Fruit fly (Drosophila melanogaster) whole organism, embryonic: ENCODE data around the gene CheA75a.

Source experiments
- Atf6 ChIP-seq: fragments of 200-800 bp; sonication (Bioruptor generic); IDR thresholded peaks from 2 replicates; pipeline ENCODE4 v1.3.6; 2022; ENCODE audit warnings: missing biosample characterization, missing genetic modification characterization
- Blimp-1 ChIP-seq: fragments of 200-800 bp; sonication (Bioruptor generic); optimal IDR thresholded peaks from 3 replicates; lab custom pipeline; 2018; ENCODE audit warnings: missing biosample characterization, missing genetic modification characterization, mild to moderate bottlenecking, moderate library complexity, missing genetic modification reagents
- BtbVII ChIP-seq: fragments of 200-800 bp; sonication (Bioruptor generic); optimal IDR thresholded peaks from 3 replicates; lab custom pipeline; 2017; ENCODE audit warnings: missing biosample characterization, mild to moderate bottlenecking, missing genetic modification characterization
- CG10321 ChIP-seq: fragments of 200-800 bp; sonication (Bioruptor generic); IDR thresholded peaks from 2 replicates; pipeline ENCODE4 v1.3.6; 2022; ENCODE audit warnings: missing biosample characterization, missing genetic modification characterization
- CG10366 ChIP-seq: fragments of 200-800 bp; sonication (Bioruptor generic); IDR thresholded peaks from 2 replicates; pipeline ENCODE4 v1.3.6; 2022; ENCODE audit warnings: missing biosample characterization, missing genetic modification characterization
- CG10959 ChIP-seq: fragments of 200-800 bp; sonication (Bioruptor generic); IDR thresholded peaks from 2 replicates; pipeline ENCODE4 v1.3.6; 2022; ENCODE audit warnings: missing biosample characterization, missing genetic modification characterization
- CG10979 ChIP-seq: fragments of 200-800 bp; sonication (Bioruptor generic); optimal IDR thresholded peaks from 2 replicates; lab custom pipeline; 2018; ENCODE audit warnings: missing biosample characterization, mild to moderate bottlenecking, missing genetic modification characterization, moderate library complexity
- CG11398 ChIP-seq: fragments of 200-800 bp; sonication (Bioruptor generic); optimal IDR thresholded peaks from 2 replicates; lab custom pipeline; 2016; ENCODE audit warnings: missing biosample characterization, missing genetic modification characterization
- CG12299 ChIP-seq: fragments of 200-800 bp; sonication (Bioruptor generic); optimal IDR thresholded peaks from 2 replicates; lab custom pipeline; 2018; ENCODE audit warnings: missing biosample characterization, mild to moderate bottlenecking, missing genetic modification characterization
- CG13287 ChIP-seq: fragments of 200-800 bp; sonication (Bioruptor generic); IDR thresholded peaks from 2 replicates; pipeline ENCODE4 v1.3.6; 2022; ENCODE audit warnings: missing biosample characterization, missing genetic modification characterization; ENCODE audit not compliant: partially characterized antibody
- CG13894 ChIP-seq: fragments of 200-800 bp; sonication (Bioruptor generic); optimal IDR thresholded peaks from 3 replicates; lab custom pipeline; 2018; ENCODE audit warnings: missing biosample characterization, mild to moderate bottlenecking, missing genetic modification characterization, moderate library complexity
- CG15269 ChIP-seq: fragments of 200-800 bp; sonication (Bioruptor generic); optimal IDR thresholded peaks from 2 replicates; lab custom pipeline; 2018; ENCODE audit warnings: missing biosample characterization, mild to moderate bottlenecking, missing genetic modification characterization, moderate library complexity
- CG15601 ChIP-seq: fragments of 200-800 bp; sonication (Bioruptor generic); optimal IDR thresholded peaks from 3 replicates; lab custom pipeline; 2019; ENCODE audit warnings: missing biosample characterization, mild to moderate bottlenecking, missing genetic modification characterization, moderate library complexity
- CG1647 ChIP-seq: fragments of 200-800 bp; sonication (Bioruptor generic); optimal IDR thresholded peaks from 3 replicates; lab custom pipeline; 2016; ENCODE audit warnings: missing biosample characterization, missing genetic modification characterization
- CG17802 ChIP-seq: fragments of 200-800 bp; sonication (Bioruptor generic); optimal IDR thresholded peaks from 2 replicates; lab custom pipeline; 2018; ENCODE audit warnings: missing biosample characterization, mild to moderate bottlenecking, missing genetic modification characterization, moderate library complexity
- CG17829 ChIP-seq: fragments of 200-800 bp; optimal IDR thresholded peaks from 2 replicates; lab custom pipeline; 2019; ENCODE audit warnings: missing biosample characterization, mild to moderate bottlenecking, missing genetic modification characterization, moderate library complexity
- CG17912 ChIP-seq: fragments of 200-800 bp; sonication (Bioruptor generic); optimal IDR thresholded peaks from 2 replicates; lab custom pipeline; 2018; ENCODE audit warnings: missing biosample characterization, mild to moderate bottlenecking, missing genetic modification characterization
- CG18476 ChIP-seq: fragments of 200-800 bp; sonication (Bioruptor generic); optimal IDR thresholded peaks from 2 replicates; lab custom pipeline; 2016; ENCODE audit warnings: missing biosample characterization, mild to moderate bottlenecking, missing genetic modification characterization
- CG2202 ChIP-seq: fragments of 200-800 bp; sonication (Bioruptor generic); optimal IDR thresholded peaks from 2 replicates; lab custom pipeline; 2018; ENCODE audit warnings: missing biosample characterization, mild to moderate bottlenecking, missing genetic modification characterization
- CG31365 ChIP-seq: fragments of 200-800 bp; sonication (Bioruptor generic); optimal IDR thresholded peaks from 2 replicates; lab custom pipeline; 2018; ENCODE audit warnings: missing biosample characterization, mild to moderate bottlenecking, missing genetic modification characterization
- CG33213 ChIP-seq: fragments of 200-800 bp; sonication (Bioruptor generic); optimal IDR thresholded peaks from 3 replicates; lab custom pipeline; 2016; ENCODE audit warnings: missing biosample characterization, missing genetic modification characterization
- CG3407 ChIP-seq: fragments of 200-800 bp; sonication (Bioruptor generic); optimal IDR thresholded peaks from 2 replicates; lab custom pipeline; 2018; ENCODE audit warnings: missing biosample characterization, mild to moderate bottlenecking, missing genetic modification characterization
- CG4707 ChIP-seq: fragments of 200-800 bp; sonication (Bioruptor generic); optimal IDR thresholded peaks from 2 replicates; lab custom pipeline; 2018; ENCODE audit warnings: missing biosample characterization, mild to moderate bottlenecking, missing genetic modification characterization, moderate library complexity
- CG9215 ChIP-seq: fragments of 200-800 bp; sonication (Bioruptor generic); IDR thresholded peaks from 2 replicates; pipeline ENCODE4 v1.3.6; 2022; ENCODE audit warnings: missing biosample characterization, missing genetic modification characterization
- Dll ChIP-seq: fragments of 200-800 bp; sonication (Bioruptor generic); IDR thresholded peaks from 4 replicates; pipeline ENCODE4 v1.3.6; 2022; ENCODE audit warnings: missing biosample characterization, missing genetic modification characterization; ENCODE audit not compliant: partially characterized antibody
- Gug ChIP-seq: fragments of 200-800 bp; sonication (Bioruptor generic); IDR thresholded peaks from 4 replicates; pipeline ENCODE4 v1.3.6; 2022; ENCODE audit warnings: missing biosample characterization, missing genetic modification characterization
- HLH3B ChIP-seq: fragments of 200-800 bp; sonication (Bioruptor generic); IDR thresholded peaks from 2 replicates; pipeline ENCODE4 v1.3.6; 2022; ENCODE audit warnings: missing biosample characterization, missing genetic modification characterization
- Hr78 ChIP-seq, 2 experiments: fragments of 200-800 bp in 1 of 2; fragments of >200 bp in 1 of 2; sonication (Bioruptor generic) in 1 of 2; optimal IDR thresholded peaks; 2 replicates each; lab custom pipeline; 2017 to 2019; ENCODE audit warnings: missing biosample characterization in 2 of 2, missing genetic modification characterization in 2 of 2, mild to moderate bottlenecking in 1 of 2, moderate library complexity in 1 of 2
- MTF-1 ChIP-seq: fragments of 200-800 bp; sonication (Bioruptor generic); optimal IDR thresholded peaks from 2 replicates; lab custom pipeline; 2018; ENCODE audit warnings: missing biosample characterization, mild to moderate bottlenecking, missing genetic modification characterization, borderline replicate concordance
- Mes4 ChIP-seq: fragments of 200-800 bp; sonication (Bioruptor generic); optimal IDR thresholded peaks from 2 replicates; lab custom pipeline; 2016; ENCODE audit warnings: missing biosample characterization, missing genetic modification characterization
- Mrtf ChIP-seq: fragments of 200-800 bp; sonication (Bioruptor generic); IDR thresholded peaks from 3 replicates; pipeline ENCODE4 v1.3.6; 2022; ENCODE audit warnings: missing biosample characterization, missing genetic modification characterization
- Myb ChIP-seq: fragments of 200-800 bp; sonication (Bioruptor generic); optimal IDR thresholded peaks from 2 replicates; lab custom pipeline; 2016; ENCODE audit warnings: missing biosample characterization, missing genetic modification characterization
- Optix ChIP-seq: fragments of 200-800 bp; sonication (Bioruptor generic); IDR thresholded peaks from 3 replicates; pipeline ENCODE4 v1.3.6; 2022; ENCODE audit warnings: missing biosample characterization, missing genetic modification characterization
- Rfx ChIP-seq: fragments of 200-800 bp; sonication (Bioruptor generic); IDR thresholded peaks from 2 replicates; pipeline ENCODE4 v1.3.6; 2022; ENCODE audit warnings: missing biosample characterization, missing genetic modification characterization
- Sin3A ChIP-seq: fragments of >200 bp; optimal IDR thresholded peaks from 2 replicates; lab custom pipeline; 2018
- Six4 ChIP-seq: fragments of 200-800 bp; sonication (Bioruptor generic); optimal IDR thresholded peaks from 2 replicates; lab custom pipeline; 2016; ENCODE audit warnings: missing biosample characterization, missing genetic modification characterization
- Trl ChIP-seq, 3 experiments: fragments of >200 bp in 2 of 3; fragments of 200-800 bp in 1 of 3; sonication (Bioruptor generic) in 1 of 3; optimal IDR thresholded peaks; 2 replicates in 1 of 3; 3 replicates in 2 of 3; lab custom pipeline; 2016 to 2017; ENCODE audit warnings: missing biosample characterization in 1 of 3, missing genetic modification characterization in 1 of 3
- bowl ChIP-seq: fragments of 200-800 bp; sonication (Bioruptor generic); IDR thresholded peaks from 2 replicates; pipeline ENCODE4 v1.3.6; 2022; ENCODE audit warnings: missing biosample characterization, missing genetic modification characterization
- cato ChIP-seq: fragments of 200-800 bp; sonication (Bioruptor generic); optimal IDR thresholded peaks from 2 replicates; lab custom pipeline; 2016; ENCODE audit warnings: missing biosample characterization, missing genetic modification characterization, borderline replicate concordance
- ewg ChIP-seq: fragments of 200-800 bp; sonication (Bioruptor generic); optimal IDR thresholded peaks from 3 replicates; lab custom pipeline; 2017; ENCODE audit warnings: mild to moderate bottlenecking, missing biosample characterization, missing genetic modification reagents, missing genetic modification characterization
- gem ChIP-seq: fragments of 200-800 bp; sonication (Bioruptor generic); optimal IDR thresholded peaks from 2 replicates; lab custom pipeline; 2019; ENCODE audit warnings: missing biosample characterization, mild to moderate bottlenecking, missing genetic modification characterization, moderate library complexity
- grau ChIP-seq: fragments of 200-800 bp; optimal IDR thresholded peaks from 3 replicates; lab custom pipeline; 2019; ENCODE audit warnings: missing biosample characterization, mild to moderate bottlenecking, missing genetic modification characterization, moderate library complexity
- pnt ChIP-seq: fragments of 200-800 bp; sonication (Bioruptor generic); optimal IDR thresholded peaks from 3 replicates; lab custom pipeline; 2016; ENCODE audit warnings: missing biosample characterization, missing genetic modification characterization
- repo ChIP-seq: fragments of 200-800 bp; sonication (Bioruptor generic); optimal IDR thresholded peaks from 2 replicates; lab custom pipeline; 2016; ENCODE audit warnings: missing biosample characterization, missing genetic modification characterization
- row ChIP-seq: fragments of 200-800 bp; sonication (Bioruptor generic); IDR thresholded peaks from 3 replicates; pipeline ENCODE4 v1.3.6; 2022; ENCODE audit warnings: missing biosample characterization, missing genetic modification characterization
- run ChIP-seq: fragments of 200-800 bp; sonication (Bioruptor generic); optimal IDR thresholded peaks from 3 replicates; lab custom pipeline; 2018; ENCODE audit warnings: missing biosample characterization, mild to moderate bottlenecking, missing genetic modification characterization
- sisA ChIP-seq: fragments of 200-800 bp; sonication (Bioruptor generic); IDR thresholded peaks from 2 replicates; pipeline ENCODE4 v1.3.6; 2022; ENCODE audit warnings: missing biosample characterization, missing genetic modification characterization
- sr ChIP-seq: fragments of 200-800 bp; sonication (Bioruptor generic); IDR thresholded peaks from 3 replicates; pipeline ENCODE4 v1.3.6; 2022; ENCODE audit warnings: missing biosample characterization, missing genetic modification characterization
- ttk ChIP-seq: fragments of 200-800 bp; sonication (Bioruptor generic); IDR thresholded peaks from 2 replicates; pipeline ENCODE4 v2.1.2; 2022; ENCODE audit warnings: missing biosample characterization, missing genetic modification characterization
- zfh2 ChIP-seq: fragments of 200-800 bp; sonication (Bioruptor generic); optimal IDR thresholded peaks from 2 replicates; lab custom pipeline; 2016; ENCODE audit warnings: missing biosample characterization, missing genetic modification characterization

CheA75a gene

dm6 chr3L:18242096-18242495 is 9.8 kb upstream of the CheA75a start (continued):
- peak; percentile 43 for TF ChIP-seq CG11398 (GFP tag; lab: Kevin White, UChicago)
- no peak for TF ChIP-seq CG31365 (tag; lab: Kevin White, UChicago)
- peak; percentile 64 for TF ChIP-seq CG3407
- TF ChIP-seq CG15601 (tag; lab: Kevin White, UChicago): peak; percentile 68
- 0 out of 3 replicates have a peak, but pooled peaks have one; percentile 29 for TF ChIP-seq Optix (GFP tag; lab: Robert Waterston, UW)
- TF ChIP-seq cato (GFP tag; lab: Kevin White, UChicago): no peak
- TF ChIP-seq CG13894: no peak
- peak; percentile 7 for TF ChIP-seq Mes4 (GFP tag; lab: Kevin White, UChicago)
- TF ChIP-seq HLH3B: no peak
- no peak for TF ChIP-seq zfh2 (GFP tag; lab: Kevin White, UChicago)
- TF ChIP-seq CG2202 (tag; lab: Kevin White, UChicago): peak; percentile 74
- no peak for TF ChIP-seq Gug (GFP tag; lab: Robert Waterston, UW)
- TF ChIP-seq bowl (GFP tag; lab: Robert Waterston, UW): no peak
- TF ChIP-seq CG10321 (GFP tag; lab: Robert Waterston, UW): 0 out of 2 replicates have a peak, but pooled peaks have one; percentile 14
- no peak for TF ChIP-seq BtbVII
- TF ChIP-seq Atf6 (GFP tag; lab: Robert Waterston, UW): no peak
- no peak for TF ChIP-seq grau (tag; lab: Kevin White, UChicago)
- no peak for TF ChIP-seq Dll (GFP tag; lab: Robert Waterston, UW)
- no peak for TF ChIP-seq Trl (optimal IDR thresholded peaks at IDR 0.05; lab: Kevin White, UChicago)
- TF ChIP-seq Trl (GFP tag; optimal IDR thresholded peaks at IDR 0.05; lab: Kevin White, UChicago): peak; percentile 25

- TF ChIP-seq CG15269 (tag; lab: Kevin White, UChicago): no peak
- no peak for TF ChIP-seq CG17802
- no peak for TF ChIP-seq sr
- TF ChIP-seq CG10366 (GFP tag; lab: Robert Waterston, UW): no peak
- no peak for TF ChIP-seq CG1647 (GFP tag; lab: Kevin White, UChicago)
- TF ChIP-seq CG18476 (GFP tag; lab: Kevin White, UChicago): no peak
- peak; percentile 27; the same call in 1 of the 3 replicates for TF ChIP-seq row (GFP tag; lab: Robert Waterston, UW)
- TF ChIP-seq Rfx: peak; percentile 27; the same call in 1 of the 2 replicates
- no peak for TF ChIP-seq repo (GFP tag; lab: Kevin White, UChicago)
- TF ChIP-seq run: no peak
- no peak for TF ChIP-seq CG13287 (GFP tag; lab: Robert Waterston, UW)
- TF ChIP-seq CG13894: no peak
- TF ChIP-seq sisA (GFP tag; lab: Robert Waterston, UW): peak; percentile 43; the same call in 1 of the 2 replicates
- no peak for TF ChIP-seq Sin3A (lab: Kevin White, UChicago)
- TF ChIP-seq ewg (GFP tag; lab: Kevin White, UChicago): no peak
- peak; percentile 63 for TF ChIP-seq Blimp-1 (GFP tag; lab: Kevin White, UChicago)
- no peak for TF ChIP-seq CG10959 (GFP tag; lab: Robert Waterston, UW)
- no peak for TF ChIP-seq CG33213 (GFP tag; lab: Kevin White, UChicago)
- no peak for TF ChIP-seq Mrtf (GFP tag; lab: Robert Waterston, UW)
- TF ChIP-seq Six4: peak; percentile 10
- TF ChIP-seq Myb: no peak
- 0 out of 2 replicates have a peak, but pooled peaks have one; percentile 34 for TF ChIP-seq ttk
- no peak for TF ChIP-seq CG9215
- no peak for TF ChIP-seq pnt (GFP tag; lab: Kevin White, UChicago)
- TF ChIP-seq Hr78 (GFP tag; optimal IDR thresholded peaks at IDR 0.05; lab: Kevin White, UChicago): no peak
- no peak for TF ChIP-seq CG4707 (GFP tag; lab: Kevin White, UChicago)
- peak; percentile 53 for TF ChIP-seq CG17829 (tag; lab: Kevin White, UChicago)
- no peak for TF ChIP-seq CG12299
- TF ChIP-seq MTF-1 (GFP tag; lab: Kevin White, UChicago): no peak
- no peak for TF ChIP-seq CG17912 (GFP tag; lab: Kevin White, UChicago)
- peak; percentile 67 for TF ChIP-seq gem (tag; lab: Kevin White, UChicago)
- TF ChIP-seq CG10979 (tag; lab: Kevin White, UChicago): peak; percentile 75
- peak; percentile 12 for TF ChIP-seq CG3407
Observed at dm6 chr3L:18243152-18243551, 8.7 kb upstream of the CheA75a start.
